Fruit fly (Drosophila melanogaster) whole organism, embryonic: ENCODE data around the gene CG13891.

Experiments
- BtbVII ChIP-seq: fragments of 200-800 bp; sonication (Bioruptor generic); optimal IDR thresholded peaks from 3 replicates; lab custom pipeline; 2017; ENCODE audit warnings: missing biosample characterization, mild to moderate bottlenecking, missing genetic modification characterization
- Bteb2 ChIP-seq: fragments of 200-800 bp; sonication (Bioruptor generic); optimal IDR thresholded peaks from 2 replicates; lab custom pipeline; 2016; ENCODE audit warnings: missing biosample characterization, missing genetic modification characterization
- CG10147 ChIP-seq: fragments of 200-800 bp; sonication (Bioruptor generic); optimal IDR thresholded peaks from 2 replicates; lab custom pipeline; 2019; ENCODE audit warnings: missing biosample characterization, mild to moderate bottlenecking, missing genetic modification characterization, moderate library complexity
- CG10431 ChIP-seq: fragments of 200-800 bp; sonication (Bioruptor generic); optimal IDR thresholded peaks from 3 replicates; lab custom pipeline; 2018; ENCODE audit warnings: missing biosample characterization, mild to moderate bottlenecking, missing genetic modification characterization
- CG11695 ChIP-seq: fragments of 200-800 bp; sonication (Bioruptor generic); IDR thresholded peaks from 3 replicates; pipeline ENCODE4 v1.3.6; 2022; ENCODE audit warnings: missing biosample characterization, missing genetic modification characterization
- CG13775 ChIP-seq: fragments of 200-800 bp; sonication (Bioruptor generic); optimal IDR thresholded peaks from 3 replicates; lab custom pipeline; 2017; ENCODE audit warnings: missing biosample characterization, mild to moderate bottlenecking, missing genetic modification characterization
- CG13894 ChIP-seq: fragments of 200-800 bp; sonication (Bioruptor generic); optimal IDR thresholded peaks from 3 replicates; lab custom pipeline; 2018; ENCODE audit warnings: missing biosample characterization, mild to moderate bottlenecking, missing genetic modification characterization, moderate library complexity
- CG14860 ChIP-seq: fragments of 200-800 bp; sonication (Bioruptor generic); IDR thresholded peaks from 3 replicates; pipeline ENCODE4 v1.3.6; 2022; ENCODE audit warnings: missing biosample characterization, missing genetic modification characterization; ENCODE audit not compliant: partially characterized antibody
- CG15601 ChIP-seq: fragments of 200-800 bp; sonication (Bioruptor generic); optimal IDR thresholded peaks from 3 replicates; lab custom pipeline; 2019; ENCODE audit warnings: missing biosample characterization, mild to moderate bottlenecking, missing genetic modification characterization, moderate library complexity
- CG17802 ChIP-seq: fragments of 200-800 bp; sonication (Bioruptor generic); optimal IDR thresholded peaks from 2 replicates; lab custom pipeline; 2018; ENCODE audit warnings: missing biosample characterization, mild to moderate bottlenecking, missing genetic modification characterization, moderate library complexity
- CG18764 ChIP-seq: fragments of 200-800 bp; sonication (Bioruptor generic); optimal IDR thresholded peaks from 3 replicates; lab custom pipeline; 2016; ENCODE audit warnings: missing biosample characterization, missing genetic modification characterization
- CG2889 ChIP-seq: fragments of 200-800 bp; sonication (Bioruptor generic); IDR thresholded peaks from 3 replicates; pipeline ENCODE4 v1.3.6; 2022; ENCODE audit warnings: missing biosample characterization, missing genetic modification characterization
- CG3281 ChIP-seq: fragments of 200-800 bp; sonication (Bioruptor generic); optimal IDR thresholded peaks from 3 replicates; lab custom pipeline; 2017; ENCODE audit warnings: missing biosample characterization, mild to moderate bottlenecking, missing genetic modification characterization
- CG4424 ChIP-seq: fragments of 200-800 bp; sonication (Bioruptor generic); optimal IDR thresholded peaks from 3 replicates; lab custom pipeline; 2016; ENCODE audit warnings: missing biosample characterization, missing genetic modification characterization
- CG6175 ChIP-seq: fragments of 200-800 bp; sonication (Bioruptor generic); IDR thresholded peaks from 3 replicates; pipeline ENCODE4 v1.3.6; 2022; ENCODE audit warnings: missing biosample characterization, missing genetic modification characterization
- CG6813 ChIP-seq: fragments of 200-800 bp; sonication (Bioruptor generic); optimal IDR thresholded peaks from 2 replicates; lab custom pipeline; 2017; ENCODE audit warnings: missing biosample characterization, missing genetic modification characterization, mild to moderate bottlenecking, moderate library complexity, missing genetic modification reagents
- CG7357 ChIP-seq: fragments of 200-800 bp; sonication (Bioruptor generic); IDR thresholded peaks from 3 replicates; pipeline ENCODE4 v1.3.6; 2022; ENCODE audit warnings: missing biosample characterization, missing genetic modification characterization
- CG9876 ChIP-seq: fragments of 200-800 bp; sonication (Bioruptor generic); optimal IDR thresholded peaks from 2 replicates; lab custom pipeline; 2016; ENCODE audit warnings: missing biosample characterization, missing genetic modification characterization
- D ChIP-seq, 2 experiments: fragments of 200-800 bp in 1 of 2; fragments of >200 bp in 1 of 2; sonication (Bioruptor generic) in 1 of 2; optimal IDR thresholded peaks; 2 replicates in 1 of 2; 3 replicates in 1 of 2; lab custom pipeline; 2017; ENCODE audit warnings: mild to moderate bottlenecking in 1 of 2, missing biosample characterization in 1 of 2, missing genetic modification characterization in 1 of 2, missing genetic modification reagents in 1 of 2
- Dbx ChIP-seq: fragments of 200-800 bp; sonication (Bioruptor generic); IDR thresholded peaks from 3 replicates; pipeline ENCODE4 v1.3.6; 2022; ENCODE audit warnings: missing biosample characterization, missing genetic modification characterization
- Dip2 ChIP-seq: fragments of 200-800 bp; sonication (Bioruptor generic); IDR thresholded peaks from 2 replicates; pipeline ENCODE4 v1.3.6; 2022; ENCODE audit warnings: missing biosample characterization, missing genetic modification characterization
- Dref ChIP-seq: fragments of 200-800 bp; sonication (Bioruptor generic); IDR thresholded peaks from 2 replicates; pipeline ENCODE4 v1.3.6; 2022; ENCODE audit warnings: missing biosample characterization, missing genetic modification characterization
- Drgx ChIP-seq: fragments of 200-800 bp; sonication (Bioruptor generic); IDR thresholded peaks from 2 replicates; pipeline ENCODE4 v1.3.6; 2022; ENCODE audit warnings: missing biosample characterization, missing genetic modification characterization
- HLH3B ChIP-seq: fragments of 200-800 bp; sonication (Bioruptor generic); IDR thresholded peaks from 2 replicates; pipeline ENCODE4 v1.3.6; 2022; ENCODE audit warnings: missing biosample characterization, missing genetic modification characterization
- Myb ChIP-seq: fragments of 200-800 bp; sonication (Bioruptor generic); optimal IDR thresholded peaks from 2 replicates; lab custom pipeline; 2016; ENCODE audit warnings: missing biosample characterization, missing genetic modification characterization
- Nf-YA ChIP-seq: fragments of 200-800 bp; sonication (Bioruptor generic); IDR thresholded peaks from 2 replicates; pipeline ENCODE4 v1.3.6; 2022; ENCODE audit warnings: missing biosample characterization, missing genetic modification characterization
- Rx ChIP-seq: fragments of 200-800 bp; sonication (Bioruptor generic); IDR thresholded peaks from 2 replicates; pipeline ENCODE4 v1.3.6; 2022; ENCODE audit warnings: missing biosample characterization, missing genetic modification characterization
- ap ChIP-seq: fragments of 200-800 bp; sonication (Bioruptor generic); IDR thresholded peaks from 2 replicates; pipeline ENCODE4 v1.3.6; 2022; ENCODE audit warnings: missing biosample characterization, missing genetic modification characterization
- ato ChIP-seq: fragments of 200-800 bp; sonication (Bioruptor generic); IDR thresholded peaks from 2 replicates; pipeline ENCODE4 v1.3.6; 2022; ENCODE audit warnings: missing biosample characterization, missing genetic modification characterization; ENCODE audit not compliant: partially characterized antibody
- chif ChIP-seq, 2 experiments: fragments of 200-800 bp; sonication (Bioruptor generic); optimal IDR thresholded peaks; 3 replicates each; lab custom pipeline; 2016; ENCODE audit warnings: missing biosample characterization in 2 of 2, missing genetic modification characterization in 2 of 2
- corto ChIP-seq: fragments of 200-800 bp; sonication (Bioruptor generic); optimal IDR thresholded peaks from 2 replicates; lab custom pipeline; 2016; ENCODE audit warnings: missing biosample characterization, mild to moderate bottlenecking, missing genetic modification characterization, moderate library complexity
- dan ChIP-seq: fragments of 200-800 bp; sonication (Bioruptor generic); IDR thresholded peaks from 2 replicates; pipeline ENCODE4 v1.3.6; 2022; ENCODE audit warnings: missing biosample characterization, missing genetic modification characterization
- fd102C ChIP-seq: fragments of 200-800 bp; sonication (Bioruptor generic); optimal IDR thresholded peaks from 2 replicates; lab custom pipeline; 2018; ENCODE audit warnings: missing biosample characterization, mild to moderate bottlenecking, missing genetic modification characterization, moderate library complexity
- fd64A ChIP-seq: fragments of 200-800 bp; sonication (Bioruptor generic); optimal IDR thresholded peaks from 3 replicates; lab custom pipeline; 2018; ENCODE audit warnings: missing biosample characterization, mild to moderate bottlenecking, missing genetic modification characterization
- inv ChIP-seq: fragments of 200-800 bp; sonication (Bioruptor generic); IDR thresholded peaks from 2 replicates; pipeline ENCODE4 v1.3.6; 2022; ENCODE audit warnings: missing biosample characterization, missing genetic modification characterization; ENCODE audit not compliant: partially characterized antibody
- mld ChIP-seq: fragments of 200-800 bp; sonication (Bioruptor generic); IDR thresholded peaks from 3 replicates; pipeline ENCODE4 v1.3.6; 2022; ENCODE audit warnings: missing biosample characterization, missing genetic modification characterization; ENCODE audit not compliant: partially characterized antibody
- odd ChIP-seq: fragments of 200-800 bp; sonication (Bioruptor generic); optimal IDR thresholded peaks from 2 replicates; lab custom pipeline; 2017; ENCODE audit warnings: missing biosample characterization, mild to moderate bottlenecking, missing genetic modification characterization
- pan ChIP-seq, 4 experiments: fragments of >200 bp in 3 of 4; fragments of 200-800 bp in 1 of 4; sonication (Bioruptor generic) in 1 of 4; optimal IDR thresholded peaks in 3 of 4; IDR thresholded peaks in 1 of 4; 2 replicates each; pipeline versions ENCODE4 v1.3.6 to Lab custom; 2017 to 2022; ENCODE audit warnings: missing biosample characterization in 2 of 4, missing genetic modification characterization in 2 of 4, mixed read lengths in 1 of 4
- pb ChIP-seq: fragments of 200-800 bp; sonication (Bioruptor generic); optimal IDR thresholded peaks from 3 replicates; lab custom pipeline; 2016; ENCODE audit warnings: missing biosample characterization, missing genetic modification characterization
- peb ChIP-seq: fragments of 200-800 bp; sonication (Bioruptor generic); IDR thresholded peaks from 2 replicates; pipeline ENCODE4 v1.3.6; 2022; ENCODE audit warnings: missing biosample characterization, missing genetic modification characterization
- pnt ChIP-seq: fragments of 200-800 bp; sonication (Bioruptor generic); optimal IDR thresholded peaks from 3 replicates; lab custom pipeline; 2016; ENCODE audit warnings: missing biosample characterization, missing genetic modification characterization
- pum ChIP-seq: fragments of 200-800 bp; sonication (Bioruptor generic); optimal IDR thresholded peaks from 2 replicates; lab custom pipeline; 2016; ENCODE audit warnings: missing biosample characterization, missing genetic modification characterization
- sc ChIP-seq, 3 experiments: fragments of >200 bp in 2 of 3; fragments of 200-800 bp in 1 of 3; sonication (Bioruptor generic) in 1 of 3; optimal IDR thresholded peaks; 2 replicates in 2 of 3; 3 replicates in 1 of 3; lab custom pipeline; 2017; ENCODE audit warnings: mild to moderate bottlenecking in 1 of 3, missing biosample characterization in 1 of 3, missing genetic modification characterization in 1 of 3, missing genetic modification reagents in 1 of 3
- shn ChIP-seq: fragments of 200-800 bp; sonication (Bioruptor generic); optimal IDR thresholded peaks from 3 replicates; lab custom pipeline; 2016; ENCODE audit warnings: missing biosample characterization, missing genetic modification characterization
- sima ChIP-seq: fragments of 200-800 bp; sonication (Bioruptor generic); optimal IDR thresholded peaks from 2 replicates; lab custom pipeline; 2016; ENCODE audit warnings: missing biosample characterization, missing genetic modification characterization
- slbo ChIP-seq: fragments of 200-800 bp; sonication (Bioruptor generic); IDR thresholded peaks from 2 replicates; pipeline ENCODE4 v1.3.6; 2022; ENCODE audit warnings: missing biosample characterization, missing genetic modification characterization
- slp2 ChIP-seq: fragments of 200-800 bp; sonication (Bioruptor generic); optimal IDR thresholded peaks from 2 replicates; lab custom pipeline; 2016; ENCODE audit warnings: missing biosample characterization, missing genetic modification characterization
- tgo ChIP-seq: fragments of 200-800 bp; sonication (Bioruptor generic); IDR thresholded peaks from 3 replicates; pipeline ENCODE4 v1.3.6; 2022; ENCODE audit warnings: missing biosample characterization, missing genetic modification characterization
- vfl ChIP-seq: fragments of 200-800 bp; sonication (Bioruptor generic); optimal IDR thresholded peaks from 2 replicates; lab custom pipeline; 2016; ENCODE audit warnings: missing biosample characterization, missing genetic modification characterization
- wor ChIP-seq: fragments of 200-800 bp; sonication (Bioruptor generic); IDR thresholded peaks from 2 replicates; pipeline ENCODE4 v1.3.6; 2022; ENCODE audit warnings: missing biosample characterization, missing genetic modification characterization

Gene CG13891

DNA sequence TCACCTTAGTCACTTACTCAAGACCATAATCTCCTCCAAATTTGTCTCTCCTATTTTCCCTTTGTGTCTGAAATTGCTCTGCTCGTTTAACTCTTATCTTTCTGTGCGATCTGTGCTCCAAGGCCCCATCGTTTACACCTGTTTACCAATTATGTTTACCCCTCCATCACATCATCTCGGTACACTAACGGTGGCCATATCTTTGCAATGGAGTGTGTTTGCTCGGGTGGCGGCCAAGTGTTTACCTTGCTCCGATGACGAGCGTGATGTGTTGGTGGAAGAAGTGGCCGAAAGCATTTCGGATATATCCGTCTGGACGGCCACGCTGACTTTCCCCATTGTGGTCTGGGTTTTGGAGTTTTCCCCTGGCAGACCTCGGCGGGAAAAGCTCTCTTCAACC is 6.5 kb upstream of the CG13891 start (continued):
- TF ChIP-seq BtbVII (GFP tag; lab: Kevin White, UChicago) (peak; percentile 67), fd64A (peak; percentile 89), inv (GFP tag; lab: Robert Waterston, UW) (no peak), Dbx (GFP tag; lab: Robert Waterston, UW) (no peak), wor (GFP tag; lab: Robert Waterston, UW) (no peak), pan (optimal IDR thresholded peaks at IDR 0.05; lab: Kevin White, UChicago) (no peak), pan (GFP tag; optimal IDR thresholded peaks at IDR 0.05 in 1 of 2, IDR thresholded peaks at IDR 0.05 in 1 of 2) (peak in 1 of 2 experiments; percentile 37), CG17802 (no peak), D (optimal IDR thresholded peaks at IDR 0.05; lab: Kevin White, UChicago) (no peak), D (GFP tag; optimal IDR thresholded peaks at IDR 0.05; lab: Kevin White, UChicago) (peak; percentile 31), Dip2 (GFP tag; lab: Robert Waterston, UW) (no peak), CG6175 (no peak), HLH3B (GFP tag; lab: Robert Waterston, UW) (peak; percentile 35; the same call in 1 of the 2 replicates), shn (GFP tag; lab: Kevin White, UChicago) (peak; percentile 28), Drgx (GFP tag; lab: Robert Waterston, UW) (no peak), CG2889 (GFP tag; lab: Robert Waterston, UW) (no peak), odd (GFP tag; lab: Kevin White, UChicago) (peak; percentile 84), slbo (GFP tag; lab: Robert Waterston, UW) (no peak), CG3281 (GFP tag; lab: Kevin White, UChicago) (peak; percentile 65), sima (GFP tag; lab: Kevin White, UChicago) (no peak), slp2 (no peak), vfl (GFP tag; lab: Kevin White, UChicago) (no peak), CG18764 (GFP tag; lab: Kevin White, UChicago) (peak; percentile 28), CG4424 (GFP tag; lab: Kevin White, UChicago) (no peak), CG11695 (GFP tag; lab: Robert Waterston, UW) (peak; percentile 48; the same call in 1 of the 3 replicates), pum (no peak), CG13775 (GFP tag; lab: Kevin White, UChicago) (no peak), CG6813 (peak; percentile 84), dan (GFP tag; lab: Robert Waterston, UW) (no peak), pnt (GFP tag; lab: Kevin White, UChicago) (no peak), peb (GFP tag; lab: Robert Waterston, UW) (no peak), Nf-YA (GFP tag; lab: Robert Waterston, UW) (peak; percentile 64), CG10431 (GFP tag; lab: Kevin White, UChicago) (peak; percentile 57), CG9876 (GFP tag; lab: Kevin White, UChicago) (peak; percentile 23), ato (GFP tag; lab: Robert Waterston, UW) (no peak), corto (GFP tag; lab: Kevin White, UChicago) (no peak), CG15601 (tag; lab: Kevin White, UChicago) (peak; percentile 84), pb (GFP tag; lab: Kevin White, UChicago) (peak; percentile 27), CG13894 (tag; lab: Kevin White, UChicago) (peak; percentile 94), fd102C (no peak), Bteb2 (no peak), mld (GFP tag; lab: Robert Waterston, UW) (no peak), ap (GFP tag; lab: Robert Waterston, UW) (no peak), Dref (GFP tag; lab: Robert Waterston, UW) (no peak), Myb (GFP tag; lab: Kevin White, UChicago) (no peak), CG10147 (peak; percentile 1), CG14860 (GFP tag; lab: Robert Waterston, UW) (no peak), chif (GFP tag; optimal IDR thresholded peaks at IDR 0.05; lab: Kevin White, UChicago) (peak in 1 of 2 experiments; percentile 44), CG7357 (no peak), Rx (0 out of 2 replicates have a peak, but pooled peaks have one; percentile 13), sc (optimal IDR thresholded peaks at IDR 0.05; lab: Kevin White, UChicago) (no peak), sc (GFP tag; optimal IDR thresholded peaks at IDR 0.05; lab: Kevin White, UChicago) (peak; percentile 52), tgo (GFP tag; lab: Robert Waterston, UW) (no peak; the same call in 2 of the 3 replicates)
